Worm (Caenorhabditis elegans) whole organism, mixed stage, embryonic: ENCODE measurements around the gene srsx-9.

Source experiments
- blmp-1 ChIP-seq: fragments of 150-350 bp; optimal IDR thresholded peaks from 2 replicates; lab custom pipeline; 2014; ENCODE audit warnings: missing biosample characterization, missing genetic modification characterization
- ceh-39 ChIP-seq: fragments of 150-350 bp; optimal IDR thresholded peaks from 2 replicates; lab custom pipeline; 2014; ENCODE audit warnings: missing biosample characterization, missing genetic modification characterization
- ceh-43 ChIP-seq: fragments of 200-800 bp; sonication (Bioruptor generic); optimal IDR thresholded peaks from 2 replicates; lab custom pipeline; 2018; ENCODE audit warnings: mild to moderate bottlenecking, missing genetic modification characterization, moderate library complexity, missing compliant biosample characterization
- elt-3 ChIP-seq: fragments of 150-350 bp; optimal IDR thresholded peaks from 2 replicates; lab custom pipeline; 2014; ENCODE audit warnings: missing biosample characterization, missing genetic modification characterization
- mab-5 ChIP-seq: fragments of 150-350 bp; optimal IDR thresholded peaks from 2 replicates; lab custom pipeline; 2014; ENCODE audit warnings: missing biosample characterization, missing genetic modification characterization
- nhr-12 ChIP-seq: fragments of 150-350 bp; optimal IDR thresholded peaks from 2 replicates; lab custom pipeline; 2014; ENCODE audit warnings: missing biosample characterization, missing genetic modification characterization
- nhr-2 ChIP-seq: fragments of 150-350 bp; optimal IDR thresholded peaks from 2 replicates; lab custom pipeline; 2014; ENCODE audit warnings: missing biosample characterization, missing genetic modification characterization
- nhr-237 ChIP-seq: fragments of 150-350 bp; optimal IDR thresholded peaks from 2 replicates; lab custom pipeline; 2014; ENCODE audit warnings: missing biosample characterization, missing genetic modification characterization
- nhr-76 ChIP-seq: sonication (generic microtip); optimal IDR thresholded peaks from 2 replicates; lab custom pipeline; 2017; ENCODE audit warnings: missing biosample characterization, missing genetic modification characterization
- snpc-4 ChIP-seq: fragments of 150-350 bp; optimal IDR thresholded peaks from 2 replicates; lab custom pipeline; 2014; ENCODE audit warnings: missing biosample characterization, missing genetic modification characterization
- sptf-1 ChIP-seq: sonication (generic microtip); optimal IDR thresholded peaks from 2 replicates; lab custom pipeline; 2017; ENCODE audit warnings: mild to moderate bottlenecking, missing genetic modification characterization, moderate library complexity, missing compliant biosample characterization
- unc-120 ChIP-seq: sonication (generic microtip); optimal IDR thresholded peaks from 2 replicates; lab custom pipeline; 2017; ENCODE audit warnings: missing genetic modification characterization, missing compliant biosample characterization; ENCODE audit not compliant: poor library complexity, severe bottlenecking
- unc-39 ChIP-seq: fragments of 150-350 bp; optimal IDR thresholded peaks from 2 replicates; lab custom pipeline; 2014; ENCODE audit warnings: missing biosample characterization, missing genetic modification characterization
- ztf-11 ChIP-seq: fragments of 150-350 bp; optimal IDR thresholded peaks from 2 replicates; lab custom pipeline; 2014; ENCODE audit warnings: missing biosample characterization, missing genetic modification characterization

DNA sequence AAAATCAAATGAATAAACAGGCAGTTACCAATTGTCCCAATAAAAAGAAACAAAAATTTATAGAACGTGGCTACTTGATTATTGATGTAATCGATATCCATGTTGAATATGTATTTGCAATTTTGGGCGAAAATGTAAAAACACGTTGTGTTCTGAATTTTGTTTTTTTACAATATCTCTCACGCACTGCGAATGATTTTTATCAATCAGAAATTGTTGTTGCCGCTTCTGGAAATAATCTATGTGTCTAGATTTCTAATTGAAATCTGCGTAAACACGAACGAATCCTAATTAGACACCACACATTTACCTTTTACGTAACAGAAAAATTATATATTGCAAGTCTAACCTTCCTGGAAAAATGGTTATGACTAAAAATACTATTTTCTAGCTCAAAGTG is 10.2 kb upstream of the srsx-9 start, which contains the start of gene srsx-13:
- no peak for TF ChIP-seq ceh-43 (GFP tag; lab: Kevin White, UChicago)
- TF ChIP-seq elt-3 (tag; lab: Kevin White, UChicago), result no peak
- TF ChIP-seq unc-120, result no peak
- TF ChIP-seq nhr-76 (tag; lab: Kevin White, UChicago), result no peak
- TF ChIP-seq blmp-1 (tag; lab: Kevin White, UChicago), result no peak
- no peak for TF ChIP-seq nhr-237 (tag; lab: Kevin White, UChicago)
- TF ChIP-seq nhr-12 (tag; lab: Kevin White, UChicago), result no peak
- no peak for TF ChIP-seq ztf-11 (tag; lab: Kevin White, UChicago)
- TF ChIP-seq mab-5 (tag; lab: Kevin White, UChicago), result no peak
- TF ChIP-seq snpc-4, result no peak
- no peak for TF ChIP-seq ceh-39 (tag; lab: Kevin White, UChicago)
- no peak for TF ChIP-seq sptf-1
- no peak for TF ChIP-seq unc-39
- TF ChIP-seq nhr-2 (tag; lab: Kevin White, UChicago), result no peak
